Worm (Caenorhabditis elegans) whole organism, L4 larva: ENCODE data around the gene best-19.

Experiments used
- ZK546.5 ChIP-seq, 2 experiments: sonication (generic microtip); optimal IDR thresholded peaks; 2 replicates each; lab custom pipeline; 2017; ENCODE audit warnings: missing biosample characterization in 2 of 2, missing genetic modification characterization in 2 of 2
- ceh-82 ChIP-seq: sonication (generic microtip); optimal IDR thresholded peaks from 2 replicates; lab custom pipeline; 2017; ENCODE audit warnings: missing biosample characterization, missing genetic modification characterization
- lir-3 ChIP-seq: sonication (generic microtip); optimal IDR thresholded peaks from 2 replicates; lab custom pipeline; 2016; ENCODE audit warnings: mild to moderate bottlenecking, missing genetic modification characterization, missing compliant biosample characterization
- lsy-2 ChIP-seq, 2 experiments: fragments of 150-350 bp in 1 of 2; sonication (generic microtip) in 1 of 2; optimal IDR thresholded peaks; 2 replicates each; lab custom pipeline; 2014 to 2017; ENCODE audit warnings: missing biosample characterization in 2 of 2, missing genetic modification characterization in 2 of 2
- madf-5 ChIP-seq, 2 experiments: fragments of 200-800 bp; sonication (Bioruptor generic); IDR thresholded peaks; 2 replicates each; pipeline ENCODE4 v1.3.6; 2022; ENCODE audit warnings: missing compliant biosample characterization in 2 of 2, missing genetic modification characterization in 2 of 2
- unc-130 ChIP-seq: sonication (generic microtip); optimal IDR thresholded peaks from 2 replicates; lab custom pipeline; 2016; ENCODE audit warnings: missing genetic modification reagents, missing genetic modification characterization, missing compliant biosample characterization
- unc-39 ChIP-seq: sonication (generic microtip); optimal IDR thresholded peaks from 2 replicates; lab custom pipeline; 2017; ENCODE audit warnings: missing biosample characterization, missing genetic modification characterization

DNA sequence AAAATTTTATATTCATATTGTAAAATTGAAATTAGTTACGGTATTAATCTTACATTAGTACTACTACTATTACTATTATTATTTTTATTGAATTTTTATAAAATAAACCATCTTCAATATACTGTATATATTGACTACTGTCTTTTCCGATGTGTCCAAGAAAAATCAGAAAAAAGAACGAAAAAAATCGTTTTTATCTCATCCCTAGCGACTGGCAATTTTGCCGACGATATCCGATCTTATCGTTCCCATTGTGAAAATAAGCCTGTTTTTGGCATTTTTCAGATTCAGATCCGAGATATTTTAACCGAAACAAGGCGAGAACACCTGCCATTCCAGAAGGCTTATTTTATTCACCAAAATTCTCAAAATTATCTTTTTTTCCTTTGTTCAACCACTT is 47.1 kb downstream of the best-19 start, which contains the start of gene F18F11.4:
- TF ChIP-seq ceh-82 (tag; lab: Kevin White, UChicago) (no peak), ZK546.5 (tag; optimal IDR thresholded peaks at IDR 0.05; lab: Kevin White, UChicago) (no peak), lsy-2 (tag; optimal IDR thresholded peaks at IDR 0.05; lab: Kevin White, UChicago) (no peak), madf-5 (GFP tag; IDR thresholded peaks at IDR 0.05; lab: Robert Waterston, UW) (no peak), unc-130 (GFP tag; lab: Kevin White, UChicago) (no peak), unc-39 (tag; lab: Kevin White, UChicago) (no peak), lir-3 (tag; lab: Kevin White, UChicago) (no peak)
